Fruit fly (Drosophila melanogaster) whole organism, wandering third instar larva: ENCODE data around the gene Coa8.

ENCODE experiments used
- CrebA ChIP-seq: fragments of 200-800 bp; sonication (Bioruptor generic); optimal IDR thresholded peaks from 2 replicates; lab custom pipeline; 2016; ENCODE audit warnings: missing biosample characterization, mild to moderate bottlenecking, missing genetic modification characterization, borderline replicate concordance
- Dif ChIP-seq: fragments of 200-275, 200-300 bp; sonication (Bioruptor generic); optimal IDR thresholded peaks from 2 replicates; lab custom pipeline; 2018; ENCODE audit warnings: missing biosample characterization, missing genetic modification characterization; ENCODE audit not compliant: partially characterized antibody
- Hr83 ChIP-seq: fragments of 200-300 bp; sonication (Bioruptor generic); optimal IDR thresholded peaks from 2 replicates; lab custom pipeline; 2016; ENCODE audit warnings: missing biosample characterization, mild to moderate bottlenecking, missing genetic modification characterization, moderate library complexity; ENCODE audit not compliant: poor library complexity, severe bottlenecking
- OdsH ChIP-seq: fragments of 200-800 bp; sonication (Bioruptor generic); optimal IDR thresholded peaks from 2 replicates; lab custom pipeline; 2016; ENCODE audit warnings: missing biosample characterization, mild to moderate bottlenecking, missing genetic modification characterization
- Rel ChIP-seq, 2 experiments: fragments of 200-800 bp; sonication (Bioruptor generic) in 1 of 2; optimal IDR thresholded peaks; 2 replicates in 1 of 2; 3 replicates in 1 of 2; lab custom pipeline; 2016 to 2019; ENCODE audit warnings: mild to moderate bottlenecking in 2 of 2, missing biosample characterization in 2 of 2, missing genetic modification characterization in 2 of 2, moderate library complexity in 1 of 2
- br ChIP-seq: fragments of 200-800 bp; sonication (Bioruptor generic); optimal IDR thresholded peaks from 2 replicates; lab custom pipeline; 2016; ENCODE audit warnings: missing biosample characterization, missing genetic modification characterization
- h ChIP-seq: fragments of 200-800 bp; sonication (Bioruptor generic); optimal IDR thresholded peaks from 3 replicates; lab custom pipeline; 2016; ENCODE audit warnings: missing biosample characterization, mild to moderate bottlenecking, missing genetic modification characterization
- lola ChIP-seq: fragments of >200 bp; optimal IDR thresholded peaks from 2 replicates; lab custom pipeline; 2017; ENCODE audit warnings: missing biosample characterization, missing genetic modification characterization
- psq ChIP-seq: fragments of 200-800 bp; sonication (Bioruptor generic); optimal IDR thresholded peaks from 3 replicates; lab custom pipeline; 2017; ENCODE audit warnings: missing biosample characterization, mild to moderate bottlenecking, missing genetic modification characterization, moderate library complexity

DNA sequence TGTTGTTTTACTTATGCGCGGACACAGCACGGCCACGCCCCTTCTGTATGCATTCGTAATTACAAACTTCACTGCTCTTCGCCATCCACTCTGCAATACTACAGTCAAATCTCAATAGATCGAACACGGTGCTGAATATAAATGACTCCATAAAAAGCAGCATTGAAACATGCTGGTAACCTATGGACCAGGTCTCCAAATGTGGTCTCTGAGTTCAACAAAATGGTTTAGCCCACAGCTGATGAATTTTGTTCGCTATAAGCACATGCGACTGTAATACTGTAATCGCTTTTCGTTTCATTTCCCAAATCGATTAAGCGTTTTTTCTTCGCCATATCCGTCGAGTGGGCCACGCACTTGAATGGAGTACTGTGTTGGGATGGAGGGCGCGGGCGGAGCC, 17.3 kb downstream of the Coa8 start:
- TF ChIP-seq h (GFP tag; lab: Kevin White, UChicago) = peak; percentile 56
- TF ChIP-seq br (GFP tag; lab: Kevin White, UChicago) = no peak
- TF ChIP-seq OdsH (GFP tag; lab: Kevin White, UChicago) = no peak
- TF ChIP-seq Dif (GFP tag; lab: Kevin White, UChicago) = no peak
- no peak for TF ChIP-seq lola (GFP tag; lab: Kevin White, UChicago)
- no peak for TF ChIP-seq psq (GFP tag; lab: Kevin White, UChicago)
- TF ChIP-seq CrebA (GFP tag; lab: Kevin White, UChicago) = no peak
- no peak for TF ChIP-seq Rel (GFP tag; optimal IDR thresholded peaks at IDR 0.05; lab: Kevin White, UChicago)
- no peak for TF ChIP-seq Rel (tag; optimal IDR thresholded peaks at IDR 0.05; lab: Kevin White, UChicago)
- no peak for TF ChIP-seq Hr83
